Worm (Caenorhabditis elegans) whole organism, young adult: ENCODE results near the gene pars-1.

Experiments
- C17E4.6 ChIP-seq: fragments of 200-800 bp; sonication (Bioruptor generic); IDR thresholded peaks from 2 replicates; pipeline ENCODE4 v1.3.6; 2022; ENCODE audit warnings: missing genetic modification reagents, missing genetic modification characterization, missing compliant biosample characterization
- D2030.7 ChIP-seq: fragments of 200-800 bp; sonication (Bioruptor generic); IDR thresholded peaks from 2 replicates; pipeline ENCODE4 v1.3.6; 2022; ENCODE audit warnings: missing genetic modification reagents, missing genetic modification characterization, missing compliant biosample characterization
- F57C9.4 ChIP-seq: sonication (generic microtip); optimal IDR thresholded peaks from 2 replicates; lab custom pipeline; 2017; ENCODE audit warnings: mild to moderate bottlenecking, missing genetic modification characterization, missing compliant biosample characterization
- T07F8.4 ChIP-seq: sonication (generic microtip); optimal IDR thresholded peaks from 2 replicates; lab custom pipeline; 2016; ENCODE audit warnings: mild to moderate bottlenecking, missing genetic modification characterization, moderate library complexity, missing compliant biosample characterization
- T26A5.8 ChIP-seq: sonication (generic microtip); optimal IDR thresholded peaks from 2 replicates; lab custom pipeline; 2016; ENCODE audit warnings: missing genetic modification characterization, missing compliant biosample characterization
- attf-3 ChIP-seq: fragments of 200-800 bp; sonication (Bioruptor generic); conservative IDR thresholded peaks from 2 replicates; pipeline ENCODE4 v1.3.6; 2022; ENCODE audit warnings: missing genetic modification reagents, missing genetic modification characterization, missing compliant biosample characterization
- attf-5 ChIP-seq: fragments of 200-800 bp; sonication (Bioruptor generic); optimal IDR thresholded peaks from 2 replicates; lab custom pipeline; 2018; ENCODE audit warnings: mild to moderate bottlenecking, missing genetic modification characterization, missing compliant biosample characterization
- cebp-1 ChIP-seq, 2 experiments: fragments of 200-800 bp in 1 of 2; sonication (Bioruptor generic) in 1 of 2; sonication (generic microtip) in 1 of 2; IDR thresholded peaks in 1 of 2; optimal IDR thresholded peaks in 1 of 2; 2 replicates each; pipeline versions ENCODE4 v1.3.6 to Lab custom; 2017 to 2022; ENCODE audit warnings: missing compliant biosample characterization in 2 of 2, missing genetic modification characterization in 2 of 2, mild to moderate bottlenecking in 1 of 2, missing genetic modification reagents in 1 of 2, moderate library complexity in 1 of 2
- ceh-40 ChIP-seq: fragments of 200-800 bp; sonication (Bioruptor generic); IDR thresholded peaks from 2 replicates; pipeline ENCODE4 v1.3.6; 2022; ENCODE audit warnings: missing genetic modification characterization, missing compliant biosample characterization
- ceh-58 ChIP-seq: fragments of 200-800 bp; sonication (Bioruptor generic); IDR thresholded peaks from 2 replicates; pipeline ENCODE4 v1.3.6; 2022; ENCODE audit warnings: missing genetic modification characterization, missing compliant biosample characterization
- die-1 ChIP-seq: sonication (generic microtip); optimal IDR thresholded peaks from 2 replicates; lab custom pipeline; 2016; ENCODE audit warnings: missing genotype, mild to moderate bottlenecking, missing genetic modification characterization, missing compliant biosample characterization
- dox-1 ChIP-seq: fragments of 200-800 bp; sonication (Bioruptor generic); IDR thresholded peaks from 2 replicates; pipeline ENCODE4 v1.3.6; 2022; ENCODE audit warnings: missing genetic modification reagents, missing genetic modification characterization, missing compliant biosample characterization
- dpff-1 ChIP-seq: sonication (generic microtip); optimal IDR thresholded peaks from 2 replicates; lab custom pipeline; 2017; ENCODE audit warnings: mild to moderate bottlenecking, missing genetic modification characterization, missing compliant biosample characterization
- dpl-1 ChIP-seq: fragments of 150-350 bp; optimal IDR thresholded peaks from 2 replicates; lab custom pipeline; 2014; ENCODE audit warnings: missing biosample characterization, missing genetic modification reagents, missing genetic modification characterization
- egl-44 ChIP-seq: fragments of 200-800 bp; sonication (Bioruptor generic); IDR thresholded peaks from 2 replicates; pipeline ENCODE4 v1.3.6; 2022; ENCODE audit warnings: missing genetic modification reagents, missing genetic modification characterization, missing compliant biosample characterization
- egrh-3 ChIP-seq: fragments of 200-800 bp; sonication (Bioruptor generic); IDR thresholded peaks from 2 replicates; pipeline ENCODE4 v1.3.6; 2022; ENCODE audit warnings: missing genetic modification reagents, missing genetic modification characterization, missing compliant biosample characterization
- him-1 ChIP-seq: sonication (generic microtip); optimal IDR thresholded peaks from 2 replicates; lab custom pipeline; 2016; ENCODE audit warnings: missing genotype, missing genetic modification reagents, missing genetic modification characterization, missing compliant biosample characterization
- hlh-26 ChIP-seq: fragments of 200-800 bp; sonication (Bioruptor generic); conservative IDR thresholded peaks from 2 replicates; pipeline ENCODE4 v1.3.6; 2022; ENCODE audit warnings: missing genetic modification reagents, missing genetic modification characterization, missing compliant biosample characterization
- hmg-1.2 ChIP-seq: fragments of 200-800 bp; sonication (Bioruptor generic); IDR thresholded peaks from 2 replicates; pipeline ENCODE4 v1.3.6; 2022; ENCODE audit warnings: missing genetic modification reagents, missing genetic modification characterization, missing compliant biosample characterization
- hrde-1 ChIP-seq: sonication (generic microtip); optimal IDR thresholded peaks from 2 replicates; lab custom pipeline; 2016; ENCODE audit warnings: missing genetic modification characterization, mild to moderate bottlenecking, missing compliant biosample characterization, moderate library complexity, missing genotype, missing genetic modification reagents, borderline replicate concordance
- hsf-1 ChIP-seq: fragments of 200-800 bp; sonication (Bioruptor generic); IDR thresholded peaks from 2 replicates; pipeline ENCODE4 v1.3.6; 2022; ENCODE audit warnings: missing genetic modification reagents, missing genetic modification characterization, missing compliant biosample characterization
- lag-1 ChIP-seq: fragments of 200-800 bp; sonication (Bioruptor generic); IDR thresholded peaks from 2 replicates; pipeline ENCODE4 v1.3.6; 2022; ENCODE audit warnings: missing genetic modification reagents, missing genetic modification characterization, missing compliant biosample characterization
- lin-26 ChIP-seq: fragments of 200-800 bp; sonication (Bioruptor generic); IDR thresholded peaks from 2 replicates; pipeline ENCODE4 v1.3.6; 2022; ENCODE audit warnings: missing genetic modification reagents, missing genetic modification characterization, missing compliant biosample characterization
- lin-35 ChIP-seq, 3 experiments: fragments of 150-350 bp in 2 of 3; sonication (generic microtip) in 1 of 3; optimal IDR thresholded peaks; 2 replicates each; lab custom pipeline; 2014 to 2018; ENCODE audit warnings: missing biosample characterization in 3 of 3, missing genetic modification characterization in 3 of 3, missing genetic modification reagents in 3 of 3
- lin-40 ChIP-seq: sonication (generic microtip); optimal IDR thresholded peaks from 2 replicates; lab custom pipeline; 2016; ENCODE audit warnings: missing genetic modification characterization, mild to moderate bottlenecking, missing compliant biosample characterization, missing genotype, missing genetic modification reagents
- lin-54 ChIP-seq: fragments of 200-800 bp; sonication (Bioruptor generic); optimal IDR thresholded peaks from 2 replicates; lab custom pipeline; 2018; ENCODE audit warnings: mild to moderate bottlenecking, missing genetic modification characterization, missing compliant biosample characterization
- lir-1 ChIP-seq: fragments of 200-800 bp; sonication (Bioruptor generic); conservative IDR thresholded peaks from 2 replicates; pipeline ENCODE4 v1.3.6; 2022; ENCODE audit warnings: missing genetic modification reagents, missing genetic modification characterization, missing compliant biosample characterization
- mcd-1 ChIP-seq: fragments of 200-800 bp; sonication (Bioruptor generic); IDR thresholded peaks from 2 replicates; pipeline ENCODE4 v1.3.6; 2022; ENCODE audit warnings: missing genetic modification reagents, missing genetic modification characterization, missing compliant biosample characterization
- nfya-1 ChIP-seq: sonication (generic microtip); optimal IDR thresholded peaks from 2 replicates; lab custom pipeline; 2017; ENCODE audit warnings: antibody characterized with exemption, missing compliant biosample characterization, missing genetic modification characterization, borderline replicate concordance; ENCODE audit not compliant: insufficient read depth
- nhr-80 ChIP-seq: sonication (generic microtip); optimal IDR thresholded peaks from 2 replicates; lab custom pipeline; 2016; ENCODE audit warnings: missing genetic modification characterization, missing compliant biosample characterization
- nhr-90 ChIP-seq: sonication (generic microtip); optimal IDR thresholded peaks from 2 replicates; lab custom pipeline; 2016; ENCODE audit warnings: missing genotype, mild to moderate bottlenecking, missing genetic modification characterization, missing compliant biosample characterization
- pbrm-1 ChIP-seq: fragments of 200-800 bp; sonication (Bioruptor generic); IDR thresholded peaks from 2 replicates; pipeline ENCODE4 v1.3.6; 2022; ENCODE audit warnings: missing genetic modification reagents, missing genetic modification characterization, missing compliant biosample characterization
- sdz-38 ChIP-seq: sonication (generic microtip); optimal IDR thresholded peaks from 2 replicates; lab custom pipeline; 2016; ENCODE audit warnings: missing genotype, missing genetic modification characterization, missing compliant biosample characterization
- sea-2 ChIP-seq: fragments of 200-800 bp; sonication (Bioruptor generic); IDR thresholded peaks from 2 replicates; pipeline ENCODE4 v1.3.6; 2022; ENCODE audit warnings: missing genetic modification characterization, missing compliant biosample characterization
- snpc-4 ChIP-seq, 5 experiments: fragments of 150-350 bp in 1 of 5; sonication (generic microtip) in 4 of 5; optimal IDR thresholded peaks; 2 replicates each; lab custom pipeline; 2014 to 2018; ENCODE audit warnings: missing genetic modification characterization in 5 of 5, missing biosample characterization in 3 of 5, antibody characterized with exemption in 2 of 5, mild to moderate bottlenecking in 2 of 5, missing compliant biosample characterization in 2 of 5, missing genotype in 2 of 5, moderate library complexity in 2 of 5, missing genetic modification reagents in 1 of 5
- somi-1 ChIP-seq: fragments of 200-800 bp; sonication (Bioruptor generic); optimal IDR thresholded peaks from 2 replicates; lab custom pipeline; 2018; ENCODE audit warnings: mild to moderate bottlenecking, missing genetic modification characterization, missing compliant biosample characterization
- sptf-2 ChIP-seq: fragments of 200-800 bp; sonication (Bioruptor generic); optimal IDR thresholded peaks from 2 replicates; lab custom pipeline; 2018; ENCODE audit warnings: mild to moderate bottlenecking, missing genetic modification characterization, missing compliant biosample characterization
- tbp1 ChIP-seq: fragments of 200-800 bp; sonication (Bioruptor generic); optimal IDR thresholded peaks from 2 replicates; lab custom pipeline; 2018; ENCODE audit warnings: mild to moderate bottlenecking, missing genetic modification characterization, missing compliant biosample characterization
- ztf-18 ChIP-seq: sonication (generic microtip); optimal IDR thresholded peaks from 2 replicates; lab custom pipeline; 2016; ENCODE audit warnings: missing genotype, mild to moderate bottlenecking, missing genetic modification characterization, missing compliant biosample characterization
- ztf-25 ChIP-seq: fragments of 200-800 bp; sonication (Bioruptor generic); IDR thresholded peaks from 2 replicates; pipeline ENCODE4 v1.3.6; 2022; ENCODE audit warnings: missing genetic modification reagents, missing genetic modification characterization, missing compliant biosample characterization
- ztf-26 ChIP-seq: sonication (generic microtip); optimal IDR thresholded peaks from 2 replicates; lab custom pipeline; 2017; ENCODE audit warnings: missing genetic modification characterization, missing compliant biosample characterization

Gene pars-1

DNA sequence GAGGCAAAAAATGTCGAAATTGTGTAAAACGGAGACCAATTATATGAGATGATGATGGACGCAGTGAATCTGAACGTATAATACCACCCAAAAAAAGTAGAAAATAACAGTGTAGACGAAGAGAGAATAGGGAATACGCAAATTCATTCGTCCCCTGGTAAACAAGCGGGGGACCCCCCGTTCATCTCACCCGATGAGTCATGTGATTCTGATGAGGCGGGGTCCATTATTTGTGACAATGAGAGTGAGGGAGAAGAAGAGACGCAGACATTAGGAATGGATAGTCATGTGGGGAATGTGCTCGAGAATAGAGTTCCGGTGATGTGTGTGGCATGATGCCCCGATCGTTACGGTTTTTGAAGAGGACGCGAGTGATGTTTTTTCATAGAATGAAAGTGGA lies 33.3 kb downstream of the pars-1 start (continued):
- TF ChIP-seq lin-26 (GFP tag; lab: Robert Waterston, UW): peak; percentile 46; the same call in 1 of the 2 replicates
- no peak for TF ChIP-seq lin-40 (tag; lab: Kevin White, UChicago)
- no peak for TF ChIP-seq dpff-1 (tag; lab: Kevin White, UChicago)
- no peak for TF ChIP-seq D2030.7 (GFP tag; lab: Robert Waterston, UW)
- no peak for TF ChIP-seq C17E4.6 (GFP tag; lab: Robert Waterston, UW)
- no peak for TF ChIP-seq sptf-2 (GFP tag; lab: Kevin White, UChicago)
- no peak for TF ChIP-seq hrde-1 (tag; lab: Kevin White, UChicago)
- no peak for TF ChIP-seq ceh-40 (GFP tag; lab: Robert Waterston, UW)
- TF ChIP-seq tbp1: peak; percentile 39
- TF ChIP-seq T07F8.4: no peak
- no peak for TF ChIP-seq die-1 (tag; lab: Kevin White, UChicago)
- TF ChIP-seq snpc-4 (GFP tag; optimal IDR thresholded peaks at IDR 0.05; lab: Kevin White, UChicago): no peak
- peak in 1 of 4 experiments; percentile 6 for TF ChIP-seq snpc-4 (tag; optimal IDR thresholded peaks at IDR 0.05; lab: Kevin White, UChicago)
- TF ChIP-seq lag-1 (GFP tag; lab: Robert Waterston, UW): no peak
- TF ChIP-seq lin-54: peak; percentile 20
- TF ChIP-seq, all 124 proteins: peak for 24

DNA sequence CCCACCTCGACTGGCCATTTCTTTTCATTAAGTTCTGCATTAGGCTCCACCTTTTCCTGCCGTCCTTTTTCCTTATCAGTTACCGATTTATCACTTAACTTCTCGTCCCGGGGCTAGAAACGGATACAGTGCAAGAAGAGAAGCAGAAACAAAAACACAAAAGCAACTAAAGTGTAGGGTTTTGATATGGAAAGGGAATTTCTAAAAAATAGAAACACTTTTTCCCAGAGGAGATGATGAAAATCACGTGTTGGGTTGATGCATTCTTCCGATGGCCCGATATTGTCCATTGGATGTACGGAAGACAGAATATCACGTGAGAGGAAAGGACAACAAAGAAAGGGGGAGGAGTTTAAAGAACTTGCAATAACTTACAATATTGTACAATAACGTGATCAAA lies 34.0 kb downstream of the pars-1 start:
- TF ChIP-seq somi-1 (GFP tag; lab: Kevin White, UChicago) (peak; percentile 59), cebp-1 (GFP tag; IDR thresholded peaks at IDR 0.05; lab: Robert Waterston, UW) (no peak), cebp-1 (tag; optimal IDR thresholded peaks at IDR 0.05; lab: Kevin White, UChicago) (peak; percentile 45), nhr-80 (tag; lab: Kevin White, UChicago) (peak; percentile 52), lir-1 (GFP tag; lab: Robert Waterston, UW) (no peak), die-1 (tag; lab: Kevin White, UChicago) (peak; percentile 8), lin-54 (peak; percentile 3), attf-3 (GFP tag; lab: Robert Waterston, UW) (no peak; the same call in 1 of the 2 replicates), pbrm-1 (GFP tag; lab: Robert Waterston, UW) (peak; percentile 37; the same call in 1 of the 2 replicates), mcd-1 (0 out of 2 replicates have a peak, but pooled peaks have one; percentile 19), lin-26 (GFP tag; lab: Robert Waterston, UW) (peak; percentile 42; the same call in 1 of the 2 replicates), nhr-90 (peak; percentile 8), lin-40 (tag; lab: Kevin White, UChicago) (peak; percentile 51), ztf-26 (peak; percentile 63), egl-44 (GFP tag; lab: Robert Waterston, UW) (no peak)

DNA sequence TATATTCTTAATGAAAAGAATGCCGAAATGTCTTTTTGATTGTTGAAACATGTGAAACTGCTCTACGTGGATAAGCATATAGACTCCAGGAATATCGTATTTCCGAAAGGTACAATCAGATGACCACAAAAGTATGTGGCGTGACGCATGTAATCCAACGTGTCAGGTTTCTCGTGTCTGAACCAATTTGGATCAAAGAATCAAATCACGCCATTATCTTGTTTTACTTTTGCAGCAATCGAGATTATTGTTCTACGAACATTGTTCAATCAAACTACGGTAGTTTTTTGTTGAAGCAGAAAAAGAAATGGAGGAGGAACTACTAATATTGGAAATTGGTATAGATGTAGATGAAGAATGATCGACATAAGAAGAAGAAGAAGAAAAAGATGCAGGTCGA lies 34.9 kb downstream of the pars-1 start:
- TF ChIP-seq F57C9.4 (tag; lab: Kevin White, UChicago) (no peak), hlh-26 (GFP tag; lab: Robert Waterston, UW) (no peak), ceh-58 (GFP tag; lab: Robert Waterston, UW) (no peak)

DNA sequence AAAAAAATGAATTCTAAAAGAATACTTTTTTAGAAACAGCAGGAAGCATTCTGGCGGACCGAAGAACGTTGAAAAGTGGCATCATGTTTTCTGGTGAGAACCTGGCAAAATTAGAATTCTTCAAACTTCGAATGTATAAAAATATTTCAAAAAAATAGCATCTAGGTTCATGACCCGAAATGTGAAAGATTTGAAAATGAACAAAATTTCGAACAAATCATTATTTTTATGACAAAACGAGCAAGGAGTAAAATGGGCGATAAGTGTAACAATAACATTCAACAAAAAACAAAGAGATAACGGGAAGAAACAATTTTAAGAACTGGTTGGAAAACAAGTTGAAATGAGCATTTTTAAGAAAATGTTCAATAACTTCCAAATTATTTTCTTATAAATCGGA lies 36.5 kb downstream of the pars-1 start, which contains the start of gene psd-1:
psd-1 (minus strand) TSS at position 101 of the 400 bp plus-strand sequence.
- TF ChIP-seq hrde-1 (tag; lab: Kevin White, UChicago): no peak
- TF ChIP-seq egrh-3 (GFP tag; lab: Robert Waterston, UW): no peak

DNA sequence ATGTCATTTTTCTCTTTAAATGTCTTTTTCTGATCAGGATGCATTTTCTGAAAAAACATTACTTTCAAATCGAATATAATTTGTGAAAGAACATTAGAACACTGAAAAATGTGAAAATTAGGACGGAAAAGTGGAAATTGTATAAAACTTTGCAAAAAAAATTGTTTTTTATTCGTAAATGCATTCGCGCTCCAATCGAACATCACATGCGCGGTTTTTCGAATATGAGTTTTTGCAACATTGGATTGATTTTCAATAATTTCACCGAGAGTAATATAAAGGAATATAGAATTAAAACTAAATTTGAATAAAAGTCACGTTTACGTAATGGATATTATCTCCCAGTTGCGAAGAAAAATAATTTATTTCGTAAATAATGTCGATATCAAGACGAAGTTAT lies 38.4 kb downstream of the pars-1 start, which contains the start of the genes spot-1 and B0361.11:
spot-1 (minus strand) TSS at position 47 of the 400 bp plus-strand sequence.
B0361.11 (plus strand) TSS at position 372 of the 400 bp plus-strand sequence.
- TF ChIP-seq nfya-1 (tag; lab: Kevin White, UChicago): no peak
- no peak for TF ChIP-seq ztf-18
- TF ChIP-seq sea-2: no peak
- TF ChIP-seq ztf-25: no peak
- no peak for TF ChIP-seq hsf-1
- peak; percentile 1 to 77 (median 27) for TF ChIP-seq lin-35 (GFP tag; optimal IDR thresholded peaks at IDR 0.05; lab: Kevin White, UChicago)
- no peak for TF ChIP-seq attf-5 (GFP tag; lab: Kevin White, UChicago)
- TF ChIP-seq mcd-1: peak; percentile 88
- no peak for TF ChIP-seq hmg-1.2 (GFP tag; lab: Robert Waterston, UW)
- peak; percentile 42 for TF ChIP-seq dpl-1 (GFP tag; lab: Kevin White, UChicago)
- no peak for TF ChIP-seq sdz-38 (tag; lab: Kevin White, UChicago)
- TF ChIP-seq T26A5.8 (tag; lab: Kevin White, UChicago): no peak
- no peak for TF ChIP-seq die-1 (tag; lab: Kevin White, UChicago)
- TF ChIP-seq somi-1 (GFP tag; lab: Kevin White, UChicago): no peak
- TF ChIP-seq him-1 (tag; lab: Kevin White, UChicago): no peak
- TF ChIP-seq dox-1 (GFP tag; lab: Robert Waterston, UW): no peak
